Worm (Caenorhabditis elegans) whole organism, L3 larva: ENCODE results near the gene mrpl-36.

Source experiments
- R02D3.7 ChIP-seq: fragments of 150-350 bp; optimal IDR thresholded peaks from 2 replicates; lab custom pipeline; 2014; ENCODE audit warnings: missing biosample characterization, missing genetic modification characterization
- ZK546.5 ChIP-seq: sonication (generic microtip); optimal IDR thresholded peaks from 2 replicates; lab custom pipeline; 2017; ENCODE audit warnings: missing biosample characterization, missing genetic modification characterization
- aly-2 ChIP-seq: fragments of 150-350 bp; optimal IDR thresholded peaks from 2 replicates; lab custom pipeline; 2014; ENCODE audit warnings: missing biosample characterization, missing genetic modification characterization
- ama-1 ChIP-seq: fragments of 150-350 bp; optimal IDR thresholded peaks from 2 replicates; lab custom pipeline; 2018
- ceh-16 ChIP-seq: sonication (generic microtip); optimal IDR thresholded peaks from 2 replicates; lab custom pipeline; 2017; ENCODE audit warnings: missing biosample characterization, missing genetic modification characterization
- ceh-82 ChIP-seq: fragments of 150-350 bp; optimal IDR thresholded peaks from 2 replicates; lab custom pipeline; 2014; ENCODE audit warnings: missing biosample characterization, missing genetic modification characterization
- ceh-9 ChIP-seq: sonication (generic microtip); optimal IDR thresholded peaks from 2 replicates; lab custom pipeline; 2018; ENCODE audit warnings: missing biosample characterization, missing genetic modification characterization
- daf-12 ChIP-seq: fragments of 150-350 bp; optimal IDR thresholded peaks from 2 replicates; lab custom pipeline; 2014; ENCODE audit warnings: missing biosample characterization, missing genetic modification reagents, missing genetic modification characterization
- egl-27 ChIP-seq: sonication (generic microtip); optimal IDR thresholded peaks from 4 replicates; lab custom pipeline; 2017; ENCODE audit warnings: missing biosample characterization, missing genetic modification reagents, missing genetic modification characterization
- egl-5 ChIP-seq: fragments of 150-350 bp; optimal IDR thresholded peaks from 2 replicates; lab custom pipeline; 2017; ENCODE audit warnings: missing biosample characterization, missing genetic modification reagents, missing genetic modification characterization, inconsistent platforms
- elt-2 ChIP-seq: sonication (generic microtip); optimal IDR thresholded peaks from 2 replicates; lab custom pipeline; 2016; ENCODE audit warnings: missing genetic modification reagents, mild to moderate bottlenecking, missing genetic modification characterization, missing compliant biosample characterization
- elt-3 ChIP-seq, 3 experiments: fragments of 150-350 bp in 1 of 3; sonication (generic microtip) in 2 of 3; optimal IDR thresholded peaks; 2 replicates in 2 of 3; 4 replicates in 1 of 3; lab custom pipeline; 2014 to 2017; ENCODE audit warnings: missing biosample characterization in 3 of 3, missing genetic modification characterization in 3 of 3
- eor-1 ChIP-seq, 2 experiments: fragments of 150-350 bp; optimal IDR thresholded peaks; 2 replicates each; lab custom pipeline; 2014 to 2018; ENCODE audit warnings: missing biosample characterization in 2 of 2, missing genetic modification characterization in 2 of 2
- fkh-10 ChIP-seq: sonication (generic microtip); optimal IDR thresholded peaks from 2 replicates; lab custom pipeline; 2017; ENCODE audit warnings: missing biosample characterization, missing genetic modification reagents, missing genetic modification characterization
- fkh-2 ChIP-seq: fragments of 150-350 bp; optimal IDR thresholded peaks from 2 replicates; lab custom pipeline; 2014; ENCODE audit warnings: missing biosample characterization, missing genetic modification reagents, missing genetic modification characterization
- fos-1 ChIP-seq: fragments of 150-350 bp; optimal IDR thresholded peaks from 2 replicates; lab custom pipeline; 2014; ENCODE audit warnings: missing biosample characterization, missing genetic modification characterization
- hmg-11 ChIP-seq: sonication (generic microtip); optimal IDR thresholded peaks from 2 replicates; lab custom pipeline; 2016; ENCODE audit warnings: missing genetic modification characterization, missing compliant biosample characterization
- jun-1 ChIP-seq: fragments of 150-350 bp; optimal IDR thresholded peaks from 2 replicates; lab custom pipeline; 2014; ENCODE audit warnings: missing biosample characterization, missing genetic modification reagents, missing genetic modification characterization
- lin-15B ChIP-seq: fragments of 150-350 bp; optimal IDR thresholded peaks from 2 replicates; lab custom pipeline; 2014; ENCODE audit warnings: missing biosample characterization, missing genetic modification characterization
- lin-39 ChIP-seq: fragments of 150-350 bp; optimal IDR thresholded peaks from 2 replicates; lab custom pipeline; 2018; ENCODE audit warnings: missing biosample characterization, missing genetic modification reagents, missing genetic modification characterization
- lsy-12 ChIP-seq: sonication (generic microtip); optimal IDR thresholded peaks from 2 replicates; lab custom pipeline; 2016; ENCODE audit warnings: mild to moderate bottlenecking, missing genetic modification characterization, missing compliant biosample characterization
- mdl-1 ChIP-seq: fragments of 150-350 bp; optimal IDR thresholded peaks from 2 replicates; lab custom pipeline; 2014; ENCODE audit warnings: missing biosample characterization, missing genetic modification characterization
- mml-1 ChIP-seq: fragments of 150-350 bp; sonication (generic microtip); optimal IDR thresholded peaks from 3 replicates; lab custom pipeline; 2014; ENCODE audit warnings: missing biosample characterization, missing genetic modification characterization
- nfya-1 ChIP-seq: sonication (generic microtip); optimal IDR thresholded peaks from 2 replicates; lab custom pipeline; 2017; ENCODE audit warnings: missing genetic modification characterization, mild to moderate bottlenecking, missing compliant biosample characterization, antibody characterized with exemption, moderate library complexity; ENCODE audit not compliant: insufficient read depth
- nhr-11 ChIP-seq: fragments of 150-350 bp; optimal IDR thresholded peaks from 2 replicates; lab custom pipeline; 2014; ENCODE audit warnings: missing biosample characterization, missing genetic modification characterization
- nhr-12 ChIP-seq: fragments of 150-350 bp; optimal IDR thresholded peaks from 2 replicates; lab custom pipeline; 2014; ENCODE audit warnings: missing biosample characterization, missing genetic modification characterization
- nhr-237 ChIP-seq: fragments of 150-350 bp; optimal IDR thresholded peaks from 2 replicates; lab custom pipeline; 2014; ENCODE audit warnings: missing biosample characterization, missing genetic modification characterization
- nhr-25 ChIP-seq: sonication (generic microtip); optimal IDR thresholded peaks from 2 replicates; lab custom pipeline; 2017; ENCODE audit warnings: missing biosample characterization, missing genetic modification characterization
- nhr-28 ChIP-seq: fragments of 150-350 bp; optimal IDR thresholded peaks from 2 replicates; lab custom pipeline; 2014; ENCODE audit warnings: missing biosample characterization, missing genetic modification characterization
- nhr-43 ChIP-seq: sonication (generic microtip); optimal IDR thresholded peaks from 2 replicates; lab custom pipeline; 2016; ENCODE audit warnings: mild to moderate bottlenecking, missing genetic modification characterization, missing compliant biosample characterization; ENCODE audit not compliant: poor library complexity, severe bottlenecking
- nhr-67 ChIP-seq: fragments of 150-350 bp; optimal IDR thresholded peaks from 2 replicates; lab custom pipeline; 2014; ENCODE audit warnings: missing biosample characterization, missing genetic modification characterization
- nhr-76 ChIP-seq: fragments of 150-350 bp; sonication (generic microtip); optimal IDR thresholded peaks from 5 replicates; lab custom pipeline; 2014; ENCODE audit warnings: missing biosample characterization, missing genetic modification characterization
- nhr-77 ChIP-seq: fragments of 150-350 bp; optimal IDR thresholded peaks from 2 replicates; lab custom pipeline; 2014; ENCODE audit warnings: missing biosample characterization, missing genetic modification characterization
- pha-4 ChIP-seq: fragments of 150-350 bp; optimal IDR thresholded peaks from 2 replicates; lab custom pipeline; 2014; ENCODE audit warnings: missing biosample characterization, missing genetic modification reagents, missing genetic modification characterization
- sea-2 ChIP-seq: fragments of 150-350 bp; sonication (generic microtip); optimal IDR thresholded peaks from 4 replicates; lab custom pipeline; 2014; ENCODE audit warnings: missing biosample characterization, missing genetic modification reagents, missing genetic modification characterization
- skn-1 ChIP-seq: fragments of 150-350 bp; optimal IDR thresholded peaks from 2 replicates; lab custom pipeline; 2014; ENCODE audit warnings: missing biosample characterization, missing genetic modification characterization
- snpc-4 ChIP-seq: fragments of 150-350 bp; optimal IDR thresholded peaks from 2 replicates; lab custom pipeline; 2014; ENCODE audit warnings: missing biosample characterization, missing genetic modification characterization
- tbx-2 ChIP-seq: sonication (generic microtip); optimal IDR thresholded peaks from 2 replicates; lab custom pipeline; 2016; ENCODE audit warnings: mild to moderate bottlenecking, missing genetic modification characterization, missing compliant biosample characterization
- unc-39 ChIP-seq: sonication (generic microtip); optimal IDR thresholded peaks from 4 replicates; lab custom pipeline; 2017; ENCODE audit warnings: missing biosample characterization, missing genetic modification characterization
- unc-62 ChIP-seq: fragments of 150-350 bp; sonication (generic microtip); optimal IDR thresholded peaks from 4 replicates; lab custom pipeline; 2014; ENCODE audit warnings: missing biosample characterization, missing genetic modification reagents, missing genetic modification characterization
- zag-1 ChIP-seq: fragments of 150-350 bp; optimal IDR thresholded peaks from 2 replicates; lab custom pipeline; 2014; ENCODE audit warnings: missing biosample characterization, missing genetic modification characterization
- ztf-11 ChIP-seq: fragments of 150-350 bp; optimal IDR thresholded peaks from 2 replicates; lab custom pipeline; 2014; ENCODE audit warnings: missing biosample characterization, missing genetic modification characterization
- ztf-4 ChIP-seq: fragments of 150-350 bp; optimal IDR thresholded peaks from 2 replicates; lab custom pipeline; 2014; ENCODE audit warnings: missing biosample characterization, missing genetic modification characterization

mrpl-36 gene

DNA sequence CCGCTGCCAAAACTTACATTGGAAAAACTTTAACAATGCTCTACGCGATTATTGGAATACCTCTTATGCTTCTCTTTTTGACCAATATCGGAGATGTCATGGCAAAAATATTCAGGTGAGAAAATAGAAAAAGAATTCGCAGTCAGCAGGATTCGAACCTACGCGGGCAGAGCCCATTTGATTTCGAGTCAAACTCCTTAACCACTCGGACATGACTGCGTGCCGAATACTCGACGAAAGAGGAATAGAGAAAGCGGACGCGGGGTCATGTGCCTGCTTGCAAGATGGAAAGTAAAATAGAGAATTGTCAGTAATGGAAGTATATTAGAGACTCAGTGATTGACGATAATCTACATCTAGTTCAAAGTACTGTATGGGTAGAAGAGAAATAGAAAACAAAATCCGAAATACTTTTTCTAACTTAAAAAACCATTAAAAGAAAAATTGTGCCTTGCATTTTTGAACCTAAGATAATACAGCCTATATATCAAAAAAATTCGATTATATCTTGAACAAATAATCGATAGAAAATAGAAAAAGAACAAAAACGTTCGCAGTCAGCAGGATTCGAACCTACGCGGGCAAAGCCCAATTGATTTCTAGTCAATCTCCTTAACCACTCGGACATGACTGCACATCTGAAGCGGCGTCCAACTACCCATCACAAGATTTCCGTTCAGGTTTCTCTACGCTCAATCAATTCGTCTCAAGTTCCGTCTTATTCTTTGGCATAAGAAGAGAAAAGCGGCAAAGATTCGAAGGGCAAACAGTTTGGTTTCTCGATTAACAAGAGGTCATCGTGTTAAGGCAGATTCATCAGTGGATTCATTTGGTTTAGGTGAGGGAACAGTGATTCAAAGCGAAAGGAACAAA is 13.8 kb upstream of the mrpl-36 start (continued):
- TF ChIP-seq pha-4, result peak; percentile 50
- TF ChIP-seq nhr-11 (tag; lab: Kevin White, UChicago), result no peak
- TF ChIP-seq nfya-1, result peak; percentile 47
- TF ChIP-seq, all 47 proteins: peak for 17

ce11 chrIII:9860201-9860780 is 12.4 kb upstream of the mrpl-36 start, which contains the start of gene twk-48:
Gene twk-48, plus strand, starts transcription at chrIII:9860730.
- TF ChIP-seq mml-1 (tag; lab: Kevin White, UChicago), result no peak
- TF ChIP-seq fkh-10 (GFP tag; lab: Kevin White, UChicago), result peak; percentile 57
- no peak for TF ChIP-seq sea-2 (GFP tag; lab: Kevin White, UChicago)
- TF ChIP-seq lin-39 (tag; lab: Kevin White, UChicago), result peak; percentile 15
- no peak for TF ChIP-seq elt-2 (tag; lab: Kevin White, UChicago)
- peak; percentile 24 for TF ChIP-seq nfya-1

- TF ChIP-seq jun-1 (tag; lab: Kevin White, UChicago), result no peak
- peak; percentile 15 for TF ChIP-seq lin-39 (tag; lab: Kevin White, UChicago)
- peak; percentile 48 for TF ChIP-seq nfya-1
Observed at ce11 chrIII:9859133-9859775, 11.3 kb upstream of the mrpl-36 start, which contains the start of gene gpdh-2. Gene gpdh-2, minus strand, starts transcription at chrIII:9859183.

DNA sequence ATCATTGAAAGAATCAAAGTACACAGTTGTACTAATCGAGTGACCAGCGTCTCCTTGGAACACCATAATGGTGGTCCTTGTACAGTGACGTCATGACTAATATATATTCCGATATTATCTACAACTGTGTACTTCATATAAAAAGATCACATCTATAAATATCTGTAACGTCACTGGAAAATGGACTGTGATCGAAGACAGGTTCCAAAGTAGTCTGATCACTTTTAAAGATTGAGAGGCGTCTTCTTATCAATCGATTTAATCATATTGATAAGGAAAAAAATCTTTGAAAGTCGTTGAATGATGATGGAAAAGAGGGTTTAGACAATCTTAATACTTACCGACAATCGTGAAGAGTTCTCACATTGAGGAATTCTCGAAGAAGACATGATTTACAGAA is 10.1 kb upstream of the mrpl-36 start:
- no peak for TF ChIP-seq ceh-9 (tag; lab: Kevin White, UChicago)
- TF ChIP-seq jun-1 (tag; lab: Kevin White, UChicago), result no peak
- TF ChIP-seq daf-12 (tag; lab: Kevin White, UChicago), result no peak
- TF ChIP-seq unc-39 (tag; lab: Kevin White, UChicago), result no peak
- no peak for TF ChIP-seq ama-1 (lab: Kevin White, UChicago)
- no peak for TF ChIP-seq ztf-4 (tag; lab: Kevin White, UChicago)
- TF ChIP-seq mdl-1, result no peak
- no peak for TF ChIP-seq egl-27 (tag; lab: Kevin White, UChicago)
- TF ChIP-seq lin-15B, result no peak
- TF ChIP-seq nhr-237 (tag; lab: Kevin White, UChicago), result no peak
- no peak for TF ChIP-seq skn-1 (tag; lab: Kevin White, UChicago)
- no peak for TF ChIP-seq nhr-12 (tag; lab: Kevin White, UChicago)
- no peak for TF ChIP-seq lin-39 (tag; lab: Kevin White, UChicago)
- TF ChIP-seq ZK546.5 (tag; lab: Kevin White, UChicago), result no peak
- no peak for TF ChIP-seq ceh-16
- no peak for TF ChIP-seq ceh-82 (tag; lab: Kevin White, UChicago)
- no peak for TF ChIP-seq eor-1 (tag; optimal IDR thresholded peaks at IDR 0.05; lab: Kevin White, UChicago)
- TF ChIP-seq aly-2 (tag; lab: Kevin White, UChicago), result no peak
- no peak for TF ChIP-seq nhr-28 (tag; lab: Kevin White, UChicago)
- no peak for TF ChIP-seq lsy-12
- no peak for TF ChIP-seq mml-1 (tag; lab: Kevin White, UChicago)
- no peak for TF ChIP-seq fkh-2 (tag; lab: Kevin White, UChicago)
- TF ChIP-seq fos-1 (tag; lab: Kevin White, UChicago), result no peak
- no peak for TF ChIP-seq nhr-67 (tag; lab: Kevin White, UChicago)
- TF ChIP-seq sea-2 (GFP tag; lab: Kevin White, UChicago), result no peak
- no peak for TF ChIP-seq R02D3.7
- TF ChIP-seq pha-4, result peak; percentile 1
- no peak for TF ChIP-seq egl-5
- TF ChIP-seq snpc-4 (tag; lab: Kevin White, UChicago), result no peak
- no peak for TF ChIP-seq nfya-1
- no peak for TF ChIP-seq nhr-76 (tag; lab: Kevin White, UChicago)
- TF ChIP-seq hmg-11 (tag; lab: Kevin White, UChicago), result no peak
- TF ChIP-seq ztf-11 (tag; lab: Kevin White, UChicago), result no peak
- TF ChIP-seq zag-1 (tag; lab: Kevin White, UChicago), result no peak
- no peak for TF ChIP-seq fkh-10 (GFP tag; lab: Kevin White, UChicago)
- no peak for TF ChIP-seq unc-62 (GFP tag; lab: Kevin White, UChicago)
- no peak for TF ChIP-seq nhr-25 (tag; lab: Kevin White, UChicago)
- no peak for TF ChIP-seq nhr-77 (tag; lab: Kevin White, UChicago)
- TF ChIP-seq nhr-43 (tag; lab: Kevin White, UChicago), result peak; percentile 30
- TF ChIP-seq nhr-11 (tag; lab: Kevin White, UChicago), result no peak
- no peak for TF ChIP-seq tbx-2 (tag; lab: Kevin White, UChicago)
- TF ChIP-seq elt-3 (tag; optimal IDR thresholded peaks at IDR 0.05; lab: Kevin White, UChicago), result no peak
